Fruit fly (Drosophila melanogaster) whole organism, embryonic: ENCODE results near the gene CG32568.

Source experiments
- Adf1 ChIP-seq: fragments of 200-800 bp; sonication (Bioruptor generic); IDR thresholded peaks from 2 replicates; pipeline ENCODE4 v1.3.6; 2022; ENCODE audit warnings: missing biosample characterization, missing genetic modification characterization
- Atf-2 ChIP-seq: fragments of 200-800 bp; sonication (Bioruptor generic); optimal IDR thresholded peaks from 2 replicates; lab custom pipeline; 2016; ENCODE audit warnings: missing biosample characterization, missing genetic modification characterization
- BEAF-32 ChIP-seq: fragments of 200-800 bp; sonication (Bioruptor generic); optimal IDR thresholded peaks from 3 replicates; lab custom pipeline; 2017; ENCODE audit warnings: missing biosample characterization, missing genetic modification characterization, mild to moderate bottlenecking, moderate library complexity, missing genetic modification reagents
- Bdp1 ChIP-seq: fragments of 200-800 bp; sonication (Bioruptor generic); optimal IDR thresholded peaks from 3 replicates; lab custom pipeline; 2016; ENCODE audit warnings: missing biosample characterization, missing genetic modification characterization
- CG10274 ChIP-seq: fragments of 200-800 bp; sonication (Bioruptor generic); optimal IDR thresholded peaks from 3 replicates; lab custom pipeline; 2017; ENCODE audit warnings: missing biosample characterization, mild to moderate bottlenecking, missing genetic modification characterization
- CG10366 ChIP-seq: fragments of 200-800 bp; sonication (Bioruptor generic); IDR thresholded peaks from 2 replicates; pipeline ENCODE4 v1.3.6; 2022; ENCODE audit warnings: missing biosample characterization, missing genetic modification characterization
- CG10565 ChIP-seq: fragments of 200-800 bp; sonication (Bioruptor generic); optimal IDR thresholded peaks from 3 replicates; lab custom pipeline; 2016; ENCODE audit warnings: missing biosample characterization, mild to moderate bottlenecking, missing genetic modification characterization
- CG12236 ChIP-seq: fragments of 200-800 bp; sonication (Bioruptor generic); optimal IDR thresholded peaks from 2 replicates; lab custom pipeline; 2016; ENCODE audit warnings: missing biosample characterization, missing genetic modification characterization
- CG13775 ChIP-seq: fragments of 200-800 bp; sonication (Bioruptor generic); optimal IDR thresholded peaks from 3 replicates; lab custom pipeline; 2017; ENCODE audit warnings: missing biosample characterization, mild to moderate bottlenecking, missing genetic modification characterization
- CG14667 ChIP-seq: fragments of 200-800 bp; sonication (Bioruptor generic); IDR thresholded peaks from 2 replicates; pipeline ENCODE4 v1.3.6; 2022; ENCODE audit warnings: missing biosample characterization, missing genetic modification characterization
- CG16813 ChIP-seq: fragments of 200-800 bp; sonication (Bioruptor generic); IDR thresholded peaks from 3 replicates; pipeline ENCODE4 v1.3.6; 2022; ENCODE audit warnings: missing biosample characterization, missing genetic modification characterization; ENCODE audit not compliant: partially characterized antibody
- CG1832 ChIP-seq: fragments of 200-800 bp; sonication (Bioruptor generic); optimal IDR thresholded peaks from 2 replicates; lab custom pipeline; 2017; ENCODE audit warnings: missing biosample characterization, mild to moderate bottlenecking, missing genetic modification characterization, inconsistent platforms
- CG2678 ChIP-seq: fragments of 200-800 bp; sonication (Bioruptor generic); optimal IDR thresholded peaks from 3 replicates; lab custom pipeline; 2019; ENCODE audit warnings: missing biosample characterization, mild to moderate bottlenecking, missing genetic modification characterization, moderate library complexity
- CG32772 ChIP-seq: fragments of 200-800 bp; sonication (Bioruptor generic); IDR thresholded peaks from 2 replicates; pipeline ENCODE4 v1.3.6; 2022; ENCODE audit warnings: missing biosample characterization, missing genetic modification characterization
- CG3281 ChIP-seq: fragments of 200-800 bp; sonication (Bioruptor generic); optimal IDR thresholded peaks from 3 replicates; lab custom pipeline; 2017; ENCODE audit warnings: missing biosample characterization, mild to moderate bottlenecking, missing genetic modification characterization
- CG34376 ChIP-seq: fragments of 200-800 bp; sonication (Bioruptor generic); optimal IDR thresholded peaks from 2 replicates; lab custom pipeline; 2018; ENCODE audit warnings: missing biosample characterization, mild to moderate bottlenecking, missing genetic modification characterization
- CG43689 ChIP-seq: fragments of 200-800 bp; sonication (Bioruptor generic); IDR thresholded peaks from 2 replicates; pipeline ENCODE4 v1.3.6; 2022; ENCODE audit warnings: missing biosample characterization, missing genetic modification characterization
- CG4404 ChIP-seq: fragments of 200-800 bp; sonication (Bioruptor generic); IDR thresholded peaks from 2 replicates; pipeline ENCODE4 v1.3.6; 2022; ENCODE audit warnings: missing biosample characterization, missing genetic modification characterization
- CG6272 ChIP-seq: fragments of 200-800 bp; sonication (Bioruptor generic); IDR thresholded peaks from 2 replicates; pipeline ENCODE4 v1.3.6; 2022; ENCODE audit warnings: missing biosample characterization, missing genetic modification characterization
- CG7372 ChIP-seq: fragments of 200-800 bp; sonication (Bioruptor generic); IDR thresholded peaks from 2 replicates; pipeline ENCODE4 v1.3.6; 2022; ENCODE audit warnings: missing biosample characterization, missing genetic modification characterization
- CG7786 ChIP-seq: fragments of 200-800 bp; sonication (Bioruptor generic); optimal IDR thresholded peaks from 2 replicates; lab custom pipeline; 2016; ENCODE audit warnings: missing biosample characterization, missing genetic modification characterization
- CG9437 ChIP-seq: fragments of 200-800 bp; sonication (Bioruptor generic); optimal IDR thresholded peaks from 2 replicates; lab custom pipeline; 2018; ENCODE audit warnings: missing biosample characterization, mild to moderate bottlenecking, missing genetic modification characterization
- Dref ChIP-seq: fragments of 200-800 bp; sonication (Bioruptor generic); IDR thresholded peaks from 2 replicates; pipeline ENCODE4 v1.3.6; 2022; ENCODE audit warnings: missing biosample characterization, missing genetic modification characterization
- E2f1 ChIP-seq: fragments of 200-800 bp; sonication (Bioruptor generic); IDR thresholded peaks from 2 replicates; pipeline ENCODE4 v1.3.6; 2022; ENCODE audit warnings: missing biosample characterization, missing genetic modification characterization
- Fer1 ChIP-seq: fragments of 200-800 bp; sonication (Bioruptor generic); optimal IDR thresholded peaks from 2 replicates; lab custom pipeline; 2017; ENCODE audit warnings: missing biosample characterization, mild to moderate bottlenecking, missing genetic modification characterization
- Hey ChIP-seq: fragments of 200-800 bp; sonication (Bioruptor generic); optimal IDR thresholded peaks from 3 replicates; lab custom pipeline; 2018; ENCODE audit warnings: missing biosample characterization, mild to moderate bottlenecking, missing genetic modification characterization
- Jarid2 ChIP-seq: fragments of 200-800 bp; sonication (Bioruptor generic); optimal IDR thresholded peaks from 3 replicates; lab custom pipeline; 2017; ENCODE audit warnings: mild to moderate bottlenecking, missing biosample characterization, missing genetic modification reagents, missing genetic modification characterization
- Max ChIP-seq: fragments of 200-800 bp; sonication (Bioruptor generic); optimal IDR thresholded peaks from 2 replicates; lab custom pipeline; 2016; ENCODE audit warnings: missing biosample characterization, mild to moderate bottlenecking, missing genetic modification characterization
- Neu2 ChIP-seq: fragments of 200-800 bp; sonication (Bioruptor generic); optimal IDR thresholded peaks from 3 replicates; lab custom pipeline; 2016; ENCODE audit warnings: missing biosample characterization, missing genetic modification characterization, borderline replicate concordance
- Nf-YC ChIP-seq: fragments of 200-800 bp; optimal IDR thresholded peaks from 3 replicates; lab custom pipeline; 2019; ENCODE audit warnings: missing biosample characterization, mild to moderate bottlenecking, missing genetic modification characterization, moderate library complexity
- NfI ChIP-seq: fragments of 200-800 bp; sonication (Bioruptor generic); optimal IDR thresholded peaks from 3 replicates; lab custom pipeline; 2018; ENCODE audit warnings: missing biosample characterization, mild to moderate bottlenecking, missing genetic modification characterization, moderate library complexity
- Oli ChIP-seq: fragments of 200-800 bp; sonication (Bioruptor generic); optimal IDR thresholded peaks from 2 replicates; lab custom pipeline; 2018; ENCODE audit warnings: missing biosample characterization, mild to moderate bottlenecking, missing genetic modification characterization, moderate library complexity
- Rx ChIP-seq: fragments of 200-800 bp; sonication (Bioruptor generic); IDR thresholded peaks from 2 replicates; pipeline ENCODE4 v1.3.6; 2022; ENCODE audit warnings: missing biosample characterization, missing genetic modification characterization
- Stat92E ChIP-seq, 3 experiments: fragments of >200 bp in 2 of 3; fragments of 200-800 bp in 1 of 3; sonication (Bioruptor generic) in 1 of 3; optimal IDR thresholded peaks; 2 replicates each; lab custom pipeline; 2017 to 2019; ENCODE audit warnings: missing biosample characterization in 3 of 3, missing genetic modification characterization in 3 of 3, mild to moderate bottlenecking in 1 of 3, moderate library complexity in 1 of 3
- bab2 ChIP-seq: fragments of 200-800 bp; sonication (Bioruptor generic); optimal IDR thresholded peaks from 2 replicates; lab custom pipeline; 2016; ENCODE audit warnings: missing biosample characterization, missing genetic modification characterization
- caup ChIP-seq: fragments of 200-800 bp; sonication (Bioruptor generic); optimal IDR thresholded peaks from 3 replicates; lab custom pipeline; 2017; ENCODE audit warnings: missing biosample characterization, mild to moderate bottlenecking, missing genetic modification characterization, moderate library complexity; ENCODE audit not compliant: severe bottlenecking
- ewg ChIP-seq: fragments of 200-800 bp; sonication (Bioruptor generic); optimal IDR thresholded peaks from 3 replicates; lab custom pipeline; 2017; ENCODE audit warnings: mild to moderate bottlenecking, missing biosample characterization, missing genetic modification reagents, missing genetic modification characterization
- fru ChIP-seq: fragments of >200 bp; optimal IDR thresholded peaks from 2 replicates; lab custom pipeline; 2017
- grn ChIP-seq: fragments of 200-800 bp; sonication (Bioruptor generic); optimal IDR thresholded peaks from 3 replicates; lab custom pipeline; 2017; ENCODE audit warnings: missing biosample characterization, missing genetic modification characterization
- h ChIP-seq: fragments of >200 bp; optimal IDR thresholded peaks from 2 replicates; lab custom pipeline; 2017
- her ChIP-seq: fragments of 200-800 bp; sonication (Bioruptor generic); optimal IDR thresholded peaks from 2 replicates; lab custom pipeline; 2016; ENCODE audit warnings: missing biosample characterization, missing genetic modification characterization
- kay ChIP-seq: fragments of 200-800 bp; sonication (Bioruptor generic); optimal IDR thresholded peaks from 2 replicates; lab custom pipeline; 2016; ENCODE audit warnings: missing biosample characterization, missing genetic modification characterization
- lmd ChIP-seq: fragments of 200-800 bp; sonication (Bioruptor generic); IDR thresholded peaks from 2 replicates; pipeline ENCODE4 v1.3.6; 2022; ENCODE audit warnings: missing biosample characterization, missing genetic modification characterization
- onecut ChIP-seq: fragments of 200-800 bp; sonication (Bioruptor generic); IDR thresholded peaks from 2 replicates; pipeline ENCODE4 v1.3.6; 2022; ENCODE audit warnings: missing biosample characterization, missing genetic modification characterization
- pita ChIP-seq: fragments of 200-800 bp; sonication (Bioruptor generic); optimal IDR thresholded peaks from 2 replicates; lab custom pipeline; 2017; ENCODE audit warnings: missing biosample characterization, mild to moderate bottlenecking, missing genetic modification characterization
- pnt ChIP-seq: fragments of 200-800 bp; sonication (Bioruptor generic); optimal IDR thresholded peaks from 3 replicates; lab custom pipeline; 2016; ENCODE audit warnings: missing biosample characterization, missing genetic modification characterization
- repo ChIP-seq: fragments of 200-800 bp; sonication (Bioruptor generic); optimal IDR thresholded peaks from 2 replicates; lab custom pipeline; 2016; ENCODE audit warnings: missing biosample characterization, missing genetic modification characterization
- sd ChIP-seq: fragments of 200-800 bp; sonication (Bioruptor generic); optimal IDR thresholded peaks from 3 replicates; lab custom pipeline; 2018; ENCODE audit warnings: missing biosample characterization, mild to moderate bottlenecking, missing genetic modification characterization, moderate library complexity
- toy ChIP-seq: fragments of 200-800 bp; sonication (Bioruptor generic); IDR thresholded peaks from 2 replicates; pipeline ENCODE4 v1.3.6; 2022; ENCODE audit warnings: missing biosample characterization, missing genetic modification characterization
- vfl ChIP-seq: fragments of 200-800 bp; sonication (Bioruptor generic); optimal IDR thresholded peaks from 2 replicates; lab custom pipeline; 2016; ENCODE audit warnings: missing biosample characterization, missing genetic modification characterization

CG32568 gene

dm6 chrX:16751579-16752156 is 11.0 kb downstream of the CG32568 start, which contains the start of gene goe (continued):
- TF ChIP-seq Dref (GFP tag; lab: Robert Waterston, UW) (peak; percentile 65), Oli (tag; lab: Kevin White, UChicago) (peak; percentile 45), CG34376 (GFP tag; lab: Kevin White, UChicago) (peak; percentile 75), fru (no peak), Hey (tag; lab: Kevin White, UChicago) (peak; percentile 64), CG7372 (peak; percentile 58; the same call in 1 of the 2 replicates), CG10274 (peak; percentile 19), Bdp1 (GFP tag; lab: Kevin White, UChicago) (peak; percentile 74), CG12236 (GFP tag; lab: Kevin White, UChicago) (peak; percentile 81), kay (GFP tag; lab: Kevin White, UChicago) (peak; percentile 38), Nf-YC (peak; percentile 25), Adf1 (peak; percentile 40), Max (GFP tag; lab: Kevin White, UChicago) (peak; percentile 37), Neu2 (peak; percentile 30), Atf-2 (GFP tag; lab: Kevin White, UChicago) (peak; percentile 76), lmd (GFP tag; lab: Robert Waterston, UW) (peak; percentile 73), h (lab: Kevin White, UChicago) (no peak), CG10366 (GFP tag; lab: Robert Waterston, UW) (peak; percentile 75), CG43689 (GFP tag; lab: Robert Waterston, UW) (peak; percentile 74), CG9437 (GFP tag; lab: Kevin White, UChicago) (peak; percentile 56), CG3281 (peak; percentile 77), onecut (GFP tag; lab: Robert Waterston, UW) (peak; percentile 50), bab2 (GFP tag; lab: Kevin White, UChicago) (peak; percentile 81), CG2678 (peak; percentile 51), CG10565 (GFP tag; lab: Kevin White, UChicago) (no peak), CG1832 (GFP tag; lab: Kevin White, UChicago) (no peak), NfI (peak; percentile 90), ewg (GFP tag; lab: Kevin White, UChicago) (peak; percentile 73), her (GFP tag; lab: Kevin White, UChicago) (peak; percentile 79), caup (peak; percentile 83), Rx (GFP tag; lab: Robert Waterston, UW) (peak; percentile 69), CG7786 (peak; percentile 80), CG32772 (GFP tag; lab: Robert Waterston, UW) (peak; percentile 70), CG14667 (GFP tag; lab: Robert Waterston, UW) (peak; percentile 66), sd (tag; lab: Kevin White, UChicago) (peak; percentile 4), vfl (GFP tag; lab: Kevin White, UChicago) (peak; percentile 87), CG16813 (GFP tag; lab: Robert Waterston, UW) (peak; percentile 92), CG13775 (GFP tag; lab: Kevin White, UChicago) (peak; percentile 76), repo (GFP tag; lab: Kevin White, UChicago) (peak; percentile 69), CG4404 (GFP tag; lab: Robert Waterston, UW) (peak; percentile 20; the same call in 1 of the 2 replicates), Jarid2 (peak; percentile 49), E2f1 (GFP tag; lab: Robert Waterston, UW) (peak; percentile 76), pnt (peak; percentile 71), pita (GFP tag; lab: Kevin White, UChicago) (peak; percentile 95), CG6272 (GFP tag; lab: Robert Waterston, UW) (peak; percentile 60), Stat92E (GFP tag; optimal IDR thresholded peaks at IDR 0.05; lab: Kevin White, UChicago) (peak in 1 of 3 experiments; percentile 39), grn (GFP tag; lab: Kevin White, UChicago) (peak; percentile 64), toy (GFP tag; lab: Robert Waterston, UW) (peak; percentile 51; the same call in 1 of the 2 replicates), BEAF-32 (peak; percentile 97), Fer1 (GFP tag; lab: Kevin White, UChicago) (peak; percentile 77)
